Worm (Caenorhabditis elegans) whole organism, L1 larva: ENCODE measurements around the gene srt-56.

Experiments
- C16A3.4 ChIP-seq: fragments of 150-350 bp; optimal IDR thresholded peaks from 2 replicates; lab custom pipeline; 2014; ENCODE audit warnings: missing biosample characterization, missing genetic modification characterization
- aly-2 ChIP-seq: fragments of 150-350 bp; optimal IDR thresholded peaks from 2 replicates; lab custom pipeline; 2014; ENCODE audit warnings: missing biosample characterization, missing genetic modification characterization
- ama-1 ChIP-seq: fragments of 150-350 bp; optimal IDR thresholded peaks from 2 replicates; lab custom pipeline; 2014
- ces-1 ChIP-seq: fragments of 150-350 bp; optimal IDR thresholded peaks from 2 replicates; lab custom pipeline; 2014; ENCODE audit warnings: missing biosample characterization, missing genetic modification reagents, missing genetic modification characterization
- lin-13 ChIP-seq: fragments of 150-350 bp; optimal IDR thresholded peaks from 2 replicates; lab custom pipeline; 2014; ENCODE audit warnings: missing biosample characterization, missing genetic modification reagents, missing genetic modification characterization
- lin-39 ChIP-seq: fragments of 150-350 bp; optimal IDR thresholded peaks from 2 replicates; lab custom pipeline; 2014; ENCODE audit warnings: missing biosample characterization, missing genetic modification reagents, missing genetic modification characterization
- nhr-76 ChIP-seq: sonication (generic microtip); optimal IDR thresholded peaks from 2 replicates; lab custom pipeline; 2017; ENCODE audit warnings: missing biosample characterization, missing genetic modification characterization
- skn-1 ChIP-seq: fragments of 150-350 bp; optimal IDR thresholded peaks from 2 replicates; lab custom pipeline; 2014; ENCODE audit warnings: missing biosample characterization, missing genetic modification characterization
- snpc-4 ChIP-seq: fragments of 150-350 bp; optimal IDR thresholded peaks from 2 replicates; lab custom pipeline; 2014; ENCODE audit warnings: missing biosample characterization, missing genetic modification characterization
- tbx-2 ChIP-seq: sonication (generic microtip); optimal IDR thresholded peaks from 2 replicates; lab custom pipeline; 2016; ENCODE audit warnings: missing genetic modification characterization, missing compliant biosample characterization
- unc-62 ChIP-seq: fragments of 150-350 bp; optimal IDR thresholded peaks from 2 replicates; lab custom pipeline; 2014; ENCODE audit warnings: missing biosample characterization, missing genetic modification reagents, missing genetic modification characterization
- vab-15 ChIP-seq: sonication (generic microtip); optimal IDR thresholded peaks from 2 replicates; lab custom pipeline; 2017; ENCODE audit warnings: missing genotype, mild to moderate bottlenecking, missing genetic modification characterization, missing compliant biosample characterization
- ztf-11 ChIP-seq, 2 experiments: sonication (generic microtip); optimal IDR thresholded peaks; 2 replicates each; lab custom pipeline; 2016 to 2017; ENCODE audit warnings: missing genetic modification characterization in 2 of 2, missing biosample characterization in 1 of 2, missing compliant biosample characterization in 1 of 2

DNA sequence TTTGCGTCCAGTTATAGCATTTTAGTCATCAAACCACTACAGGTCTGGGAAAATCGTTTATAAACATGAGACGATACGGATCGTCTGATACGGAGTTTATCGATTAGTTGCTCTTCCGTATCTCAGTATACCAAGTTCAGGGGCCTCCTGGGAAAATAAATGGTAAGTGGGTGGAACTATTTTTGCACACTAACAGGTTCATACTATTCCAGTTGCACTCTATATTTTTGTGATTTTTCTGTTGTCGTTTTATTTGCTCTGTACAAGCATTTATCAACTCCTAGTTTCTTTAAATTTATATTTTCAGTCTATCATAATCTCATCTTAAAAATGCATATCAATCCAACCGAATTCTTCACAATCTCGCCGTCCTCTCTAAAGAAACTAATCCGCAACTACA lies 6.7 kb downstream of the srt-56 start, which contains the start of gene Y73C8C.3:
- TF ChIP-seq unc-62 (GFP tag; lab: Kevin White, UChicago) (no peak), nhr-76 (tag; lab: Kevin White, UChicago) (no peak), C16A3.4 (no peak), snpc-4 (tag; lab: Kevin White, UChicago) (no peak), vab-15 (tag; lab: Kevin White, UChicago) (no peak), ama-1 (lab: Kevin White, UChicago) (no peak), lin-39 (tag; lab: Kevin White, UChicago) (no peak), tbx-2 (tag; lab: Kevin White, UChicago) (no peak), ztf-11 (tag; optimal IDR thresholded peaks at IDR 0.05; lab: Kevin White, UChicago) (no peak), ces-1 (GFP tag; lab: Kevin White, UChicago) (no peak), lin-13 (GFP tag; lab: Kevin White, UChicago) (no peak), skn-1 (tag; lab: Kevin White, UChicago) (no peak), aly-2 (tag; lab: Kevin White, UChicago) (no peak)
